Fruit fly (Drosophila melanogaster) Kc167 (cell line): Measurements from ENCODE around the gene lobo.

Source experiments
- Sin3A ChIP-seq: fragments of >200 bp; optimal IDR thresholded peaks from 2 replicates; lab custom pipeline; 2018; ENCODE audit warnings: missing external identifiers
- h ChIP-seq: fragments of >200 bp; optimal IDR thresholded peaks from 3 replicates; lab custom pipeline; 2018; ENCODE audit warnings: missing external identifiers
- insv ChIP-seq: fragments of >200 bp; optimal IDR thresholded peaks from 3 replicates; lab custom pipeline; 2018; ENCODE audit warnings: missing external identifiers
- psq ChIP-seq: fragments of >200 bp; optimal IDR thresholded peaks from 2 replicates; lab custom pipeline; 2017; ENCODE audit warnings: missing external identifiers
- ttk ChIP-seq: sonication (Bioruptor generic); optimal IDR thresholded peaks from 2 replicates; lab custom pipeline; 2017; ENCODE audit warnings: missing external identifiers

dm6 chr3R:25208042-25208766, 14.6 kb upstream of the lobo start, which contains the start of gene Cad96Ca:
- no peak for TF ChIP-seq insv (lab: Kevin White, UChicago)
- no peak for TF ChIP-seq ttk
- no peak for TF ChIP-seq h (lab: Kevin White, UChicago)
- TF ChIP-seq psq (lab: Kevin White, UChicago), result no peak
- TF ChIP-seq Sin3A (lab: Kevin White, UChicago), result no peak
